Fruit fly (Drosophila melanogaster): ENCODE measurements around the gene Coq3.
A peak's percentile ranks its signal among the peaks of the same experiment; 100 is the strongest.

Coq3 gene

dm6 chr2L:21156156-21157040 lies 2.0 kb downstream of the Coq3 start, which contains the start of the genes Mpp6 and E2f2 (continued):
- TF ChIP-seq luna (GFP tag; optimal IDR thresholded peaks at IDR 0.05) (no peak), CG17912 (GFP tag; optimal IDR thresholded peaks at IDR 0.05) (no peak), Bdp1 (GFP tag; optimal IDR thresholded peaks at IDR 0.05) (no peak), CG18599 (GFP tag; optimal IDR thresholded peaks at IDR 0.05) (peak; percentile 50), CG32772 (GFP tag; IDR thresholded peaks at IDR 0.05) (peak; percentile 61), kay (GFP tag; optimal IDR thresholded peaks at IDR 0.05) (no peak), CrebB (tag; optimal IDR thresholded peaks at IDR 0.05) (no peak), CG10366 (GFP tag; IDR thresholded peaks at IDR 0.05) (no peak), yki (optimal IDR thresholded peaks at IDR 0.05) (no peak), Drgx (GFP tag; IDR thresholded peaks at IDR 0.05) (no peak), row (GFP tag; IDR thresholded peaks at IDR 0.05) (peak; percentile 53), zen2 (GFP tag; IDR thresholded peaks at IDR 0.05; ENCODE audit: partially characterized antibody) (peak; percentile 83), CG4404 (GFP tag; IDR thresholded peaks at IDR 0.05) (no peak; the same call in 1 of the 2 replicates), CG18011 (GFP tag; optimal IDR thresholded peaks at IDR 0.05) (no peak), Rfx (GFP tag; IDR thresholded peaks at IDR 0.05) (peak; percentile 86), CG16863 (GFP tag; optimal IDR thresholded peaks at IDR 0.05) (no peak), mirr (GFP tag; optimal IDR thresholded peaks at IDR 0.05) (no peak), CG18262 (tag; optimal IDR thresholded peaks at IDR 0.05) (no peak), CG7987 (GFP tag; optimal IDR thresholded peaks at IDR 0.05) (peak; percentile 28), chm (GFP tag; IDR thresholded peaks at IDR 0.05) (no peak), Ets65A (GFP tag) (peak; percentile 93), CG31224 (GFP tag; IDR thresholded peaks at IDR 0.05) (no peak), CG2712 (tag; optimal IDR thresholded peaks at IDR 0.05) (peak; percentile 13), Optix (GFP tag; IDR thresholded peaks at IDR 0.05) (no peak), z (GFP tag; IDR thresholded peaks at IDR 0.05) (no peak), pum (GFP tag; optimal IDR thresholded peaks at IDR 0.05) (peak; percentile 52), ham (GFP tag; IDR thresholded peaks at IDR 0.05) (no peak), Ssrp (tag; optimal IDR thresholded peaks at IDR 0.05) (no peak), CG11560 (tag; IDR thresholded peaks at IDR 0.05) (peak; percentile 49; the same call in 1 of the 3 replicates), CG11398 (GFP tag; optimal IDR thresholded peaks at IDR 0.05) (no peak), HLHmδ (GFP tag; optimal IDR thresholded peaks at IDR 0.05) (no peak), CG17829 (tag; optimal IDR thresholded peaks at IDR 0.05) (peak; percentile 5), az2 (GFP tag; optimal IDR thresholded peaks at IDR 0.05) (no peak), E2f2 (GFP tag; IDR thresholded peaks at IDR 0.05) (peak; percentile 93), nau (GFP tag; optimal IDR thresholded peaks at IDR 0.05) (no peak), Kr (GFP tag; optimal IDR thresholded peaks at IDR 0.05) (no peak), esg (GFP tag; conservative IDR thresholded peaks at IDR 0.05) (no peak), ato (GFP tag; IDR thresholded peaks at IDR 0.05; ENCODE audit: partially characterized antibody) (peak; percentile 82), Med (GFP tag) (peak; percentile 87), Dad (GFP tag; optimal IDR thresholded peaks at IDR 0.05) (peak; percentile 1), ewg (GFP tag; optimal IDR thresholded peaks at IDR 0.05) (peak; percentile 93), sug (tag; optimal IDR thresholded peaks at IDR 0.05) (peak; percentile 26), CG7786 (GFP tag; optimal IDR thresholded peaks at IDR 0.05) (peak; percentile 24), pb (GFP tag; optimal IDR thresholded peaks at IDR 0.05) (no peak), E2f1 (GFP tag; IDR thresholded peaks at IDR 0.05) (no peak), CG10565 (GFP tag; optimal IDR thresholded peaks at IDR 0.05) (no peak), CG14014 (GFP tag; IDR thresholded peaks at IDR 0.05) (0 out of 2 replicates have a peak, but pooled peaks have one; percentile 9), btn (GFP tag; optimal IDR thresholded peaks at IDR 0.05) (no peak), CG5953 (GFP tag; IDR thresholded peaks at IDR 0.05) (no peak), otp (GFP tag; IDR thresholded peaks at IDR 0.05) (no peak), Neu2 (GFP tag; optimal IDR thresholded peaks at IDR 0.05; ENCODE audit: borderline replicate concordance) (no peak)

All from whole organism, embryonic.